Worm (Caenorhabditis elegans) whole organism, L1 larva: Measurements from ENCODE around the gene F22H10.6.
A peak's percentile ranks its signal among the peaks of the same experiment; 100 is the strongest.

Experiments used
- C04F5.9 ChIP-seq: sonication (generic microtip); optimal IDR thresholded peaks from 2 replicates; lab custom pipeline; 2016; ENCODE audit warnings: missing genetic modification characterization, missing compliant biosample characterization
- C16A3.4 ChIP-seq: fragments of 150-350 bp; optimal IDR thresholded peaks from 2 replicates; lab custom pipeline; 2014; ENCODE audit warnings: missing biosample characterization, missing genetic modification characterization
- C34B4.2 ChIP-seq: sonication (generic microtip); optimal IDR thresholded peaks from 2 replicates; lab custom pipeline; 2017; ENCODE audit warnings: mild to moderate bottlenecking, missing genetic modification characterization, missing compliant biosample characterization
- alr-1 ChIP-seq: fragments of 200-800 bp; sonication (Bioruptor generic); optimal IDR thresholded peaks from 2 replicates; lab custom pipeline; 2018; ENCODE audit warnings: borderline replicate concordance, mild to moderate bottlenecking, missing genetic modification characterization, missing compliant biosample characterization
- ama-1 ChIP-seq: fragments of 150-350 bp; optimal IDR thresholded peaks from 2 replicates; lab custom pipeline; 2014
- blmp-1 ChIP-seq: fragments of 150-350 bp; optimal IDR thresholded peaks from 2 replicates; lab custom pipeline; 2014; ENCODE audit warnings: missing biosample characterization, missing genetic modification characterization
- ceh-63 ChIP-seq: fragments of 200-800 bp; sonication (Bioruptor generic); optimal IDR thresholded peaks from 2 replicates; lab custom pipeline; 2018; ENCODE audit warnings: mild to moderate bottlenecking, missing genetic modification characterization, missing compliant biosample characterization
- ceh-8 ChIP-seq: fragments of 200-800 bp; sonication (Bioruptor generic); optimal IDR thresholded peaks from 2 replicates; lab custom pipeline; 2018; ENCODE audit warnings: mild to moderate bottlenecking, missing genetic modification characterization, moderate library complexity, missing compliant biosample characterization
- ceh-82 ChIP-seq, 3 experiments: fragments of 150-350 bp in 1 of 3; sonication (generic microtip) in 2 of 3; optimal IDR thresholded peaks; 2 replicates each; lab custom pipeline; 2014 to 2017; ENCODE audit warnings: missing biosample characterization in 3 of 3, missing genetic modification characterization in 3 of 3
- ces-1 ChIP-seq: fragments of 150-350 bp; optimal IDR thresholded peaks from 2 replicates; lab custom pipeline; 2014; ENCODE audit warnings: missing biosample characterization, missing genetic modification reagents, missing genetic modification characterization
- dpl-1 ChIP-seq, 3 experiments: fragments of 150-350 bp in 2 of 3; sonication (generic microtip) in 1 of 3; optimal IDR thresholded peaks; 2 replicates each; lab custom pipeline; 2014 to 2017; ENCODE audit warnings: missing biosample characterization in 3 of 3, missing genetic modification characterization in 3 of 3, missing genetic modification reagents in 3 of 3
- efl-1 ChIP-seq, 4 experiments: fragments of 150-350 bp; optimal IDR thresholded peaks in 3 of 4; peaks in 1 of 4; 1 replicate in 1 of 4; 2 replicates in 3 of 4; lab custom pipeline; 2014; ENCODE audit warnings: missing biosample characterization in 2 of 4, missing genetic modification characterization in 2 of 4, missing genetic modification reagents in 2 of 4
- egl-13 ChIP-seq: sonication (generic microtip); optimal IDR thresholded peaks from 2 replicates; lab custom pipeline; 2016; ENCODE audit warnings: missing genotype, missing genetic modification reagents, missing genetic modification characterization, missing compliant biosample characterization
- fkh-4 ChIP-seq: sonication (generic microtip); optimal IDR thresholded peaks from 2 replicates; lab custom pipeline; 2016; ENCODE audit warnings: missing compliant biosample characterization, missing genetic modification characterization, borderline replicate concordance
- fkh-8 ChIP-seq: sonication (generic microtip); optimal IDR thresholded peaks from 2 replicates; lab custom pipeline; 2016; ENCODE audit warnings: mild to moderate bottlenecking, missing genetic modification characterization, missing compliant biosample characterization
- grh-1 ChIP-seq: fragments of 200-800 bp; sonication (Bioruptor generic); IDR thresholded peaks from 2 replicates; pipeline ENCODE4 v1.3.6; 2022; ENCODE audit warnings: missing genetic modification reagents, missing genetic modification characterization, missing compliant biosample characterization
- hlh-17 ChIP-seq: fragments of 200-800 bp; sonication (Bioruptor generic); optimal IDR thresholded peaks from 2 replicates; lab custom pipeline; 2018; ENCODE audit warnings: missing genetic modification characterization, mild to moderate bottlenecking, missing compliant biosample characterization, moderate library complexity, borderline replicate concordance
- hpl-2 ChIP-seq: fragments of 150-350 bp; optimal IDR thresholded peaks from 2 replicates; lab custom pipeline; 2014; ENCODE audit warnings: missing biosample characterization, missing genetic modification reagents, missing genetic modification characterization
- isw-1 ChIP-seq: fragments of 200-800 bp; sonication (Bioruptor generic); IDR thresholded peaks from 2 replicates; pipeline ENCODE4 v1.3.6; 2022; ENCODE audit warnings: missing genetic modification characterization, missing compliant biosample characterization
- jun-1 ChIP-seq: fragments of 150-350 bp; optimal IDR thresholded peaks from 2 replicates; lab custom pipeline; 2014; ENCODE audit warnings: missing biosample characterization, missing genetic modification reagents, missing genetic modification characterization
- lin-13 ChIP-seq: fragments of 150-350 bp; optimal IDR thresholded peaks from 2 replicates; lab custom pipeline; 2014; ENCODE audit warnings: missing biosample characterization, missing genetic modification reagents, missing genetic modification characterization
- lin-14 ChIP-seq: fragments of 200-800 bp; sonication (Bioruptor generic); optimal IDR thresholded peaks from 2 replicates; lab custom pipeline; 2018; ENCODE audit warnings: mild to moderate bottlenecking, missing genetic modification characterization, moderate library complexity, missing compliant biosample characterization
- lin-15B ChIP-seq: fragments of 150-350 bp; sonication (generic microtip); optimal IDR thresholded peaks from 3 replicates; lab custom pipeline; 2014; ENCODE audit warnings: missing biosample characterization, missing genetic modification characterization
- lin-39 ChIP-seq: fragments of 150-350 bp; optimal IDR thresholded peaks from 2 replicates; lab custom pipeline; 2014; ENCODE audit warnings: missing biosample characterization, missing genetic modification reagents, missing genetic modification characterization
- lir-3 ChIP-seq: sonication (generic microtip); optimal IDR thresholded peaks from 2 replicates; lab custom pipeline; 2016; ENCODE audit warnings: mild to moderate bottlenecking, missing genetic modification characterization, moderate library complexity, missing compliant biosample characterization; ENCODE audit not compliant: poor library complexity
- lsy-2 ChIP-seq, 2 experiments: fragments of 150-350 bp; optimal IDR thresholded peaks; 2 replicates each; lab custom pipeline; 2014; ENCODE audit warnings: missing biosample characterization in 2 of 2, missing genetic modification characterization in 2 of 2
- mab-9 ChIP-seq: fragments of 200-800 bp; sonication (Bioruptor generic); IDR thresholded peaks from 2 replicates; pipeline ENCODE4 v1.3.6; 2022; ENCODE audit warnings: missing genetic modification reagents, missing genetic modification characterization, missing compliant biosample characterization
- mdl-1 ChIP-seq, 2 experiments: fragments of 150-350 bp; optimal IDR thresholded peaks; 2 replicates each; lab custom pipeline; 2014 to 2017; ENCODE audit warnings: missing biosample characterization in 2 of 2, missing genetic modification characterization in 2 of 2, inconsistent platforms in 1 of 2
- mep-1 ChIP-seq: fragments of 150-350 bp; optimal IDR thresholded peaks from 2 replicates; lab custom pipeline; 2014; ENCODE audit warnings: missing biosample characterization, missing genetic modification characterization
- nhr-12 ChIP-seq: sonication (generic microtip); optimal IDR thresholded peaks from 2 replicates; lab custom pipeline; 2017; ENCODE audit warnings: missing biosample characterization, missing genetic modification characterization
- nhr-237 ChIP-seq: fragments of 150-350 bp; optimal IDR thresholded peaks from 2 replicates; lab custom pipeline; 2014; ENCODE audit warnings: missing biosample characterization, missing genetic modification characterization
- nhr-28 ChIP-seq: fragments of 150-350 bp; optimal IDR thresholded peaks from 2 replicates; lab custom pipeline; 2014; ENCODE audit warnings: missing biosample characterization, missing genetic modification characterization
- nhr-76 ChIP-seq: sonication (generic microtip); optimal IDR thresholded peaks from 2 replicates; lab custom pipeline; 2017; ENCODE audit warnings: missing biosample characterization, missing genetic modification characterization
- nhr-77 ChIP-seq: fragments of 150-350 bp; optimal IDR thresholded peaks from 2 replicates; lab custom pipeline; 2014; ENCODE audit warnings: missing biosample characterization, missing genetic modification characterization
- nhr-84 ChIP-seq: sonication (generic microtip); optimal IDR thresholded peaks from 2 replicates; lab custom pipeline; 2017; ENCODE audit warnings: missing biosample characterization, missing genetic modification characterization
- nhr-90 ChIP-seq: sonication (generic microtip); optimal IDR thresholded peaks from 2 replicates; lab custom pipeline; 2016; ENCODE audit warnings: mild to moderate bottlenecking, missing genetic modification characterization, missing compliant biosample characterization; ENCODE audit not compliant: poor library complexity
- pqm-1 ChIP-seq: sonication (generic microtip); optimal IDR thresholded peaks from 3 replicates; lab custom pipeline; 2017; ENCODE audit warnings: missing biosample characterization, missing genetic modification characterization
- skn-1 ChIP-seq: fragments of 150-350 bp; optimal IDR thresholded peaks from 2 replicates; lab custom pipeline; 2014; ENCODE audit warnings: missing biosample characterization, missing genetic modification characterization
- snpc-4 ChIP-seq: fragments of 150-350 bp; optimal IDR thresholded peaks from 2 replicates; lab custom pipeline; 2014; ENCODE audit warnings: missing biosample characterization, missing genetic modification characterization
- snu-23 ChIP-seq: sonication (generic microtip); optimal IDR thresholded peaks from 2 replicates; lab custom pipeline; 2016; ENCODE audit warnings: missing genetic modification characterization, missing compliant biosample characterization
- sup-37 ChIP-seq: fragments of 200-800 bp; sonication (Bioruptor generic); optimal IDR thresholded peaks from 2 replicates; lab custom pipeline; 2018; ENCODE audit warnings: mild to moderate bottlenecking, missing genetic modification characterization, missing compliant biosample characterization
- swsn-7 ChIP-seq: sonication (generic microtip); optimal IDR thresholded peaks from 2 replicates; lab custom pipeline; 2016; ENCODE audit warnings: missing genetic modification characterization, missing compliant biosample characterization
- tbx-2 ChIP-seq: sonication (generic microtip); optimal IDR thresholded peaks from 2 replicates; lab custom pipeline; 2016; ENCODE audit warnings: missing genetic modification characterization, missing compliant biosample characterization
- tlp-1 ChIP-seq: fragments of 150-350 bp; optimal IDR thresholded peaks from 2 replicates; lab custom pipeline; 2014; ENCODE audit warnings: missing biosample characterization, missing genetic modification characterization
- unc-30 ChIP-seq: sonication (generic microtip); optimal IDR thresholded peaks from 2 replicates; lab custom pipeline; 2017; ENCODE audit warnings: missing biosample characterization, missing genetic modification characterization
- vab-15 ChIP-seq: sonication (generic microtip); optimal IDR thresholded peaks from 2 replicates; lab custom pipeline; 2017; ENCODE audit warnings: missing genotype, mild to moderate bottlenecking, missing genetic modification characterization, missing compliant biosample characterization
- xbp-1 ChIP-seq: sonication (generic microtip); optimal IDR thresholded peaks from 2 replicates; lab custom pipeline; 2016; ENCODE audit warnings: missing genetic modification characterization, missing compliant biosample characterization
- zag-1 ChIP-seq: fragments of 150-350 bp; optimal IDR thresholded peaks from 2 replicates; lab custom pipeline; 2014; ENCODE audit warnings: missing biosample characterization, missing genetic modification characterization
- zip-4 ChIP-seq: fragments of 200-800 bp; sonication (Bioruptor generic); optimal IDR thresholded peaks from 2 replicates; lab custom pipeline; 2018; ENCODE audit warnings: mild to moderate bottlenecking, missing genetic modification characterization, moderate library complexity, missing compliant biosample characterization

The F22H10.6 gene

DNA sequence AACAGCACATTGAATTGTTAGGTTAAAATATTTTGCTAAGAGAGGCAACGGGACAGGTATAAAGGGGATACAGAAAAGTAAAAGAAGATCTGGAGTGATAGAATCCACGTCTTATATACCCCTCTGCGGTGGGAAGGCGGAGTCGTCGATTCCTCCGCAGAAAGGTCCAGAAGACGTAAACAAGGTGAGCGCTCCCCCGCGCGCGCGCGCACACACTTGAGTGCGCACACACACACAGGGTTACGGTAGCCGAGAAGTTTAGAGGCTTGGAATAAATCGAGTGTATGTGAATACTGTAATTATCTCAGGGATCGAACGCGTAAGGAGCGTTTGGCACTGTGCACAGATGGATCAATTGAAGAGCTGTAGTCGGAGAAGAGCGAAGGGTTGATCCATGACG lies 3.8 kb downstream of the F22H10.6 start:
- no peak for TF ChIP-seq xbp-1 (tag; lab: Kevin White, UChicago)
- no peak for TF ChIP-seq snpc-4 (tag; lab: Kevin White, UChicago)
- no peak for TF ChIP-seq lsy-2 (tag; optimal IDR thresholded peaks at IDR 0.05; lab: Kevin White, UChicago)
- TF ChIP-seq egl-13 (tag; lab: Kevin White, UChicago): no peak
- no peak for TF ChIP-seq vab-15 (tag; lab: Kevin White, UChicago)
- no peak for TF ChIP-seq nhr-84 (tag; lab: Kevin White, UChicago)
- no peak for TF ChIP-seq nhr-90
- TF ChIP-seq zag-1: no peak
- no peak for TF ChIP-seq jun-1 (tag; lab: Kevin White, UChicago)
- TF ChIP-seq isw-1 (GFP tag; lab: Robert Waterston, UW): no peak
- no peak for TF ChIP-seq nhr-237 (tag; lab: Kevin White, UChicago)
- TF ChIP-seq ces-1 (GFP tag; lab: Kevin White, UChicago): no peak
- TF ChIP-seq swsn-7 (tag; lab: Kevin White, UChicago): no peak
- no peak for TF ChIP-seq zip-4 (GFP tag; lab: Kevin White, UChicago)
- no peak for TF ChIP-seq nhr-76 (tag; lab: Kevin White, UChicago)
- TF ChIP-seq C04F5.9 (tag; lab: Kevin White, UChicago): no peak
- TF ChIP-seq mab-9 (GFP tag; lab: Robert Waterston, UW): no peak
- TF ChIP-seq blmp-1 (tag; lab: Kevin White, UChicago): no peak
- TF ChIP-seq lin-15B (tag; lab: Kevin White, UChicago): no peak

DNA sequence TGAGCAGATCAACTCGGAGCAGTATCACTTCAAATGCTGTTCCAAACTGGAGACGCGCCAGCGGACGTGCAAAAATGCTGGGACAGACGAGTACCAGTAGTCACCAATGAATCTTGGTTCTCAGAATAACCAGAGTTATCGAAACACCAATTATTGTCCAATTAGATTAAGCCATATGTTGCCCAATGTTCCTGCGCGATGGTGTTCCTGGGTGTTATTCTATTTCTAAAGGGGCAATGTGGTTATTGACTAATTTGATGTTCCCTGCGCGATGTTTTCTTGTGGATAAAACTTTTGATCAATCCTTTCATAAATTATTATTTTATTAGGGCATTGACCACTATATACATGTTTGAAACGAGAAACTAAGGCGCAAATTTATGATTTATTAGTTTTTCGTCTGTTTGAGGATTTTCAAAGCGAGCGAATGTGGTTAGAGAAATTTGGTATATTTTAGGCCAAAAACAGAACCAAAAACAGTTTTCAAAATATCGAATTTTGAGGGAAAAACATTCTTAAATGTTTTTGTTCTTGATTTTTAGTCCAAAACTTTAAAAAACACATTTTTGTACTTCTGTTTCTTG lies 9.1 kb downstream of the F22H10.6 start:
- TF ChIP-seq pqm-1 (tag; lab: Kevin White, UChicago): peak; percentile 59
- TF ChIP-seq vab-15 (tag; lab: Kevin White, UChicago): peak; percentile 78
- peak; percentile 78 for TF ChIP-seq unc-30 (tag; lab: Kevin White, UChicago)
- peak; percentile 95 for TF ChIP-seq xbp-1 (tag; lab: Kevin White, UChicago)
- TF ChIP-seq ceh-82 (tag; optimal IDR thresholded peaks at IDR 0.05; lab: Kevin White, UChicago): peak; percentile 99 to 100 (median 99)
- TF ChIP-seq nhr-77 (tag; lab: Kevin White, UChicago): peak; percentile 98
- TF ChIP-seq lin-15B (tag; lab: Kevin White, UChicago): peak; percentile 57
- no peak for TF ChIP-seq tlp-1 (tag; lab: Kevin White, UChicago)
- TF ChIP-seq hlh-17 (GFP tag; lab: Kevin White, UChicago): no peak
- TF ChIP-seq lsy-2 (tag; optimal IDR thresholded peaks at IDR 0.05; lab: Kevin White, UChicago): peak; percentile 94 to 95
- no peak for TF ChIP-seq ama-1 (lab: Kevin White, UChicago)
- TF ChIP-seq skn-1 (tag; lab: Kevin White, UChicago): peak; percentile 99
- peak; percentile 88 for TF ChIP-seq lin-13 (GFP tag; lab: Kevin White, UChicago)
- TF ChIP-seq alr-1 (tag; lab: Kevin White, UChicago): no peak
- peak; percentile 45 to 67 (median 55) for TF ChIP-seq dpl-1 (GFP tag; optimal IDR thresholded peaks at IDR 0.05; lab: Kevin White, UChicago)
- peak; percentile 97 for TF ChIP-seq egl-13 (tag; lab: Kevin White, UChicago)
- TF ChIP-seq ceh-63 (GFP tag; lab: Kevin White, UChicago): peak; percentile 97
- TF ChIP-seq mep-1: peak; percentile 100
- peak; percentile 89 for TF ChIP-seq ces-1 (GFP tag; lab: Kevin White, UChicago)
- peak; percentile 12 for TF ChIP-seq C34B4.2 (tag; lab: Kevin White, UChicago)
- TF ChIP-seq grh-1 (GFP tag; lab: Robert Waterston, UW): peak; percentile 93
- TF ChIP-seq jun-1 (tag; lab: Kevin White, UChicago): peak; percentile 99
- peak in 1 of 2 experiments; percentile 94 for TF ChIP-seq mdl-1 (tag; optimal IDR thresholded peaks at IDR 0.05; lab: Kevin White, UChicago)
- peak; percentile 98 for TF ChIP-seq hpl-2 (GFP tag; lab: Kevin White, UChicago)
- peak; percentile 98 for TF ChIP-seq tbx-2 (tag; lab: Kevin White, UChicago)
- peak; percentile 97 for TF ChIP-seq lin-14
- peak; percentile 27 for TF ChIP-seq nhr-28 (tag; lab: Kevin White, UChicago)
- peak; percentile 98 for TF ChIP-seq fkh-4 (tag; lab: Kevin White, UChicago)
- TF ChIP-seq fkh-8 (tag; lab: Kevin White, UChicago): peak; percentile 98
- peak; percentile 89 for TF ChIP-seq sup-37 (GFP tag; lab: Kevin White, UChicago)
- peak; percentile 92 for TF ChIP-seq lir-3 (tag; lab: Kevin White, UChicago)
- TF ChIP-seq efl-1 (optimal IDR thresholded peaks at IDR 0.05; lab: Kevin White, UChicago): peak; percentile 83 to 90
- peak; percentile 40 to 96 for TF ChIP-seq efl-1 (GFP tag; optimal IDR thresholded peaks at IDR 0.05 in 1 of 2; lab: Kevin White, UChicago)
- peak; percentile 99 for TF ChIP-seq ceh-8 (GFP tag; lab: Kevin White, UChicago)
- TF ChIP-seq nhr-12 (tag; lab: Kevin White, UChicago): peak; percentile 82
- TF ChIP-seq lin-39 (tag; lab: Kevin White, UChicago): peak; percentile 99
- peak; percentile 95 for TF ChIP-seq zip-4 (GFP tag; lab: Kevin White, UChicago)
- peak; percentile 99 for TF ChIP-seq C16A3.4 (tag; lab: Kevin White, UChicago)
- peak; percentile 100 for TF ChIP-seq snu-23 (GFP tag; lab: Kevin White, UChicago)
